Fruit fly (Drosophila melanogaster) whole organism, adult: Measurements from ENCODE around the gene CG18666.

Source experiments
- CG11617 ChIP-seq: fragments of 200-800 bp; sonication (Bioruptor generic); optimal IDR thresholded peaks from 2 replicates; lab custom pipeline; 2017; ENCODE audit warnings: mild to moderate bottlenecking, missing biosample characterization, missing genetic modification reagents, missing genetic modification characterization
- CG14711 ChIP-seq: fragments of 200-800 bp; sonication (Bioruptor generic); optimal IDR thresholded peaks from 2 replicates; lab custom pipeline; 2018; ENCODE audit warnings: missing biosample characterization, mild to moderate bottlenecking, missing genetic modification characterization, moderate library complexity
- CG1620 ChIP-seq: fragments of 200-800 bp; sonication (Bioruptor generic); optimal IDR thresholded peaks from 2 replicates; lab custom pipeline; 2016; ENCODE audit warnings: missing biosample characterization, missing genetic modification characterization
- CG33017 ChIP-seq: fragments of 200-800 bp; sonication (Bioruptor generic); optimal IDR thresholded peaks from 2 replicates; lab custom pipeline; 2018; ENCODE audit warnings: missing biosample characterization, mild to moderate bottlenecking, missing genetic modification characterization, moderate library complexity
- Crg-1 ChIP-seq: fragments of 200-800 bp; sonication (Bioruptor generic); optimal IDR thresholded peaks from 2 replicates; lab custom pipeline; 2016; ENCODE audit warnings: missing biosample characterization, missing genetic modification characterization
- Mnt ChIP-seq: fragments of 200-800 bp; sonication (Bioruptor generic); optimal IDR thresholded peaks from 2 replicates; lab custom pipeline; 2016; ENCODE audit warnings: missing biosample characterization, mild to moderate bottlenecking, missing genetic modification characterization
- ovo ChIP-seq: fragments of 200-800 bp; sonication (Bioruptor generic); optimal IDR thresholded peaks from 2 replicates; lab custom pipeline; 2016; ENCODE audit warnings: missing biosample characterization, missing genetic modification characterization
- pad ChIP-seq: fragments of 200-800 bp; sonication (Bioruptor generic); optimal IDR thresholded peaks from 3 replicates; lab custom pipeline; 2017; ENCODE audit warnings: missing biosample characterization, missing genetic modification characterization, mild to moderate bottlenecking, moderate library complexity, missing genetic modification reagents
- toe ChIP-seq: fragments of 200-800 bp; sonication (Bioruptor generic); optimal IDR thresholded peaks from 2 replicates; lab custom pipeline; 2016; ENCODE audit warnings: missing biosample characterization, missing genetic modification characterization

DNA sequence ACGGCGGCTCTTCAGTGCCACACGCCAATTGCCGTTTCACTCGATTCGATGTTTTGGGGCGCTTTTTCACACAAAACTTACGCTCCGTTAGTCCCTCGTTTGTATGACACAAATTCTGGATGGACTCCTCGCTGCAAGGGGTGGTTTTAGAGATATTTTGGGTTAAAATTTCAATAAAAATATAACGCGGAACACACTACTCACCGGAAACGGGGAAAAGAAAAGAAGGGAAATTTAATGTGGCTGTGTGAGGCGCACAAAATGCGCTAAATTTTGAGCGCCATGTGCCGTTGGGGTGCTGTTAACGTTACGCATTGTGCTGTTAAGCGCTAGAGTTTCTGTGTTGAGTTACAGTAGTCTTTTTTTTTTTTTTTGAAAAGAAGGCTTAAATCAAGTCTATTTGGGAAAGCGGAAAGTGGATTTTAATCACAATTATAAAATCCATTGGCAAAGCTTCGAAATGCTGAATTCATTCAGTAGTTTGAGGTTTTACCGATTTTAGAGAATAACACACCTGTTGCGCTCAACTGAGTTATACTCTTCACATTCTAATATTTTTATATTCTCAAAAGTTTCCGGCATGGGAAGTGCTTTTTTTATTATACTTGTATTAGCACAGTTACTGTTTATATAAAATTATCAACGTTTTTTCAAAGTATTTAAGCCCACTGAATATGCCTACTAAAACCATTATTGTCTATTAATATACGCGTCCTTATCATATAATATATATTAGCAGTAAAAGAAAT, 30.5 kb upstream of the CG18666 start, which contains the start of gene RpL9:
- TF ChIP-seq Crg-1 (peak; percentile 43), CG1620 (GFP tag; lab: Kevin White, UChicago) (peak; percentile 64), ovo (peak; percentile 45), CG11617 (GFP tag; lab: Kevin White, UChicago) (peak; percentile 81), pad (peak; percentile 53), Mnt (peak; percentile 87), CG33017 (peak; percentile 78), CG14711 (tag; lab: Kevin White, UChicago) (peak; percentile 52), toe (GFP tag; lab: Kevin White, UChicago) (peak; percentile 53)
